Worm (Caenorhabditis elegans): Measurements from ENCODE around the gene daf-1.

DNA sequence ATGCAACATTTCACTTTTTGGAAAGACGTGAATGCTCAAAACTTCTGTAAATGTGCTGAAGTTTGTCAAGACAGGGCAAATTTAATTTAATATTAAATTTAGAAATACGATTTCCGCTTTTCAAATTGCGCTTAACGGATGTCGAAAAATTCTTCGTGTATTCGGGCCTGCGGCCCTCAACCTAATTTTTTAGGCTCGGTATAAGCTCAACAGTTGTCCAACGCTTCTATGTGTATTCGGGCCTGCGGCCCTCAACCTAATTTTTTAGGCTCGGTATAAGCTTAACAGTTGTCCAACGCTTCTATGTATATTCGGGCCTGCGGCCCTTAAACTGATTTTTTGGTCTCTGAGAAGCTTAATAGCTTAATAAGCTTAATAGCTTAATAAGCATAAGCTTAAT, 13.4 kb upstream of the daf-1 start:
- no peak for TF ChIP-seq Y22D7AL.16 (tag; optimal IDR thresholded peaks at IDR 0.05)
- no peak for TF ChIP-seq ama-1 (optimal IDR thresholded peaks at IDR 0.05)
- TF ChIP-seq unc-55 (GFP tag; optimal IDR thresholded peaks at IDR 0.05), result no peak
- no peak for TF ChIP-seq elt-4 (tag; optimal IDR thresholded peaks at IDR 0.05)
- TF ChIP-seq ceh-30 (tag; optimal IDR thresholded peaks at IDR 0.05), result no peak
- TF ChIP-seq pha-2 (tag; optimal IDR thresholded peaks at IDR 0.05), result no peak
- TF ChIP-seq dmd-4 (tag; optimal IDR thresholded peaks at IDR 0.05; ENCODE audit: borderline replicate concordance), result no peak
